Worm (Caenorhabditis elegans) whole organism, midembryonic: ENCODE results near the gene shw-1.

Experiments used
- T22C8.4 ChIP-seq: fragments of 200-800 bp; sonication (Bioruptor generic); IDR thresholded peaks from 2 replicates; pipeline ENCODE4 v1.3.6; 2022; ENCODE audit warnings: missing genetic modification characterization, missing compliant biosample characterization
- cog-1 ChIP-seq: sonication (generic microtip); optimal IDR thresholded peaks from 2 replicates; lab custom pipeline; 2016; ENCODE audit warnings: missing genetic modification characterization, missing compliant biosample characterization
- flt-1 ChIP-seq: fragments of 200-800 bp; sonication (Bioruptor generic); IDR thresholded peaks from 2 replicates; pipeline ENCODE4 v1.3.6; 2022; ENCODE audit warnings: missing genetic modification characterization, missing compliant biosample characterization
- klf-2 ChIP-seq: fragments of 200-800 bp; sonication (Bioruptor generic); conservative IDR thresholded peaks from 2 replicates; pipeline ENCODE4 v1.3.6; 2022; ENCODE audit warnings: missing genetic modification reagents, missing genetic modification characterization, missing compliant biosample characterization
- med-1 ChIP-seq: sonication (generic microtip); optimal IDR thresholded peaks from 2 replicates; lab custom pipeline; 2017; ENCODE audit warnings: missing genetic modification characterization, mild to moderate bottlenecking, missing compliant biosample characterization, antibody characterized with exemption, missing genetic modification reagents; ENCODE audit not compliant: insufficient read depth
- ref-1 ChIP-seq: fragments of 200-800 bp; sonication (Bioruptor generic); conservative IDR thresholded peaks from 2 replicates; pipeline ENCODE4 v1.3.6; 2022; ENCODE audit warnings: missing genetic modification reagents, missing genetic modification characterization, missing compliant biosample characterization
- tab-1 ChIP-seq: fragments of 200-800 bp; sonication (Bioruptor generic); IDR thresholded peaks from 2 replicates; pipeline ENCODE4 v1.3.6; 2022; ENCODE audit warnings: missing genetic modification characterization, missing compliant biosample characterization
- ztf-23 ChIP-seq: fragments of 200-800 bp; sonication (Bioruptor generic); IDR thresholded peaks from 2 replicates; pipeline ENCODE4 v1.3.6; 2022; ENCODE audit warnings: missing genetic modification reagents, missing genetic modification characterization, missing compliant biosample characterization
- ztf-29 ChIP-seq: fragments of 200-800 bp; sonication (Bioruptor generic); IDR thresholded peaks from 2 replicates; pipeline ENCODE4 v1.3.6; 2022; ENCODE audit warnings: missing genetic modification reagents, missing genetic modification characterization, missing compliant biosample characterization

shw-1 gene

ce11 chrII:8314768-8315167 is 6.5 kb downstream of the shw-1 start:
- TF ChIP-seq flt-1 (GFP tag; lab: Robert Waterston, UW): no peak
- no peak for TF ChIP-seq tab-1 (GFP tag; lab: Robert Waterston, UW)
- TF ChIP-seq ztf-23: no peak
- TF ChIP-seq ztf-29: no peak
- no peak for TF ChIP-seq klf-2 (GFP tag; lab: Robert Waterston, UW)
- TF ChIP-seq med-1 (GFP tag; lab: Kevin White, UChicago): no peak
- no peak for TF ChIP-seq ref-1
- no peak for TF ChIP-seq cog-1
- TF ChIP-seq T22C8.4 (GFP tag; lab: Robert Waterston, UW): no peak

- no peak for TF ChIP-seq klf-2 (GFP tag; lab: Robert Waterston, UW)
Measured at ce11 chrII:8312012-8312411, 9.3 kb downstream of the shw-1 start.

- TF ChIP-seq klf-2 (GFP tag; lab: Robert Waterston, UW) (no peak), flt-1 (GFP tag; lab: Robert Waterston, UW) (no peak), med-1 (GFP tag; lab: Kevin White, UChicago) (no peak), ztf-29 (no peak), T22C8.4 (GFP tag; lab: Robert Waterston, UW) (no peak), cog-1 (no peak), ztf-23 (no peak), tab-1 (GFP tag; lab: Robert Waterston, UW) (no peak), ref-1 (no peak)
Measured at ce11 chrII:8311484-8311883, 9.8 kb downstream of the shw-1 start.

- no peak for TF ChIP-seq cog-1
- no peak for TF ChIP-seq klf-2 (GFP tag; lab: Robert Waterston, UW)
- TF ChIP-seq ref-1: no peak
- TF ChIP-seq flt-1 (GFP tag; lab: Robert Waterston, UW): no peak
- no peak for TF ChIP-seq T22C8.4 (GFP tag; lab: Robert Waterston, UW)
- no peak for TF ChIP-seq med-1 (GFP tag; lab: Kevin White, UChicago)
- TF ChIP-seq tab-1 (GFP tag; lab: Robert Waterston, UW): no peak
- no peak for TF ChIP-seq ztf-29
- TF ChIP-seq ztf-23: no peak
Measured at ce11 chrII:8308314-8308713, 13.0 kb downstream of the shw-1 start.

- TF ChIP-seq ztf-23 (no peak), klf-2 (GFP tag; lab: Robert Waterston, UW) (no peak), med-1 (GFP tag; lab: Kevin White, UChicago) (no peak), T22C8.4 (GFP tag; lab: Robert Waterston, UW) (no peak), flt-1 (GFP tag; lab: Robert Waterston, UW) (no peak), cog-1 (no peak), ztf-29 (no peak), tab-1 (GFP tag; lab: Robert Waterston, UW) (no peak), ref-1 (no peak)
Measured at ce11 chrII:8295296-8295695, 26.0 kb downstream of the shw-1 start, which contains the start of gene nlp-55. Gene nlp-55, minus strand, starts transcription at chrII:8295396.

ce11 chrII:8283158-8283717 is 38.0 kb downstream of the shw-1 start, which contains the start of the genes nst-1 and cct-4:
Gene nst-1, minus strand, starts transcription at chrII:8283208.
Gene cct-4, plus strand, starts transcription at chrII:8283667.
- no peak for TF ChIP-seq tab-1 (GFP tag; lab: Robert Waterston, UW)
- no peak for TF ChIP-seq cog-1
- TF ChIP-seq med-1 (GFP tag; lab: Kevin White, UChicago): no peak
- no peak for TF ChIP-seq T22C8.4 (GFP tag; lab: Robert Waterston, UW)
- no peak for TF ChIP-seq ref-1
- no peak for TF ChIP-seq flt-1 (GFP tag; lab: Robert Waterston, UW)
- no peak for TF ChIP-seq ztf-23
- TF ChIP-seq ztf-29: no peak
- no peak for TF ChIP-seq klf-2 (GFP tag; lab: Robert Waterston, UW)

ce11 chrII:8278415-8278814 is 42.9 kb downstream of the shw-1 start, which contains the start of the genes mrpl-10 and clec-142:
Gene mrpl-10, minus strand, starts transcription at chrII:8278515.
Gene clec-142, plus strand, starts transcription at chrII:8278678.
- TF ChIP-seq flt-1 (GFP tag; lab: Robert Waterston, UW) (no peak), cog-1 (no peak), med-1 (GFP tag; lab: Kevin White, UChicago) (no peak), ztf-23 (no peak), ztf-29 (no peak), tab-1 (GFP tag; lab: Robert Waterston, UW) (no peak), ref-1 (no peak), klf-2 (GFP tag; lab: Robert Waterston, UW) (no peak), T22C8.4 (GFP tag; lab: Robert Waterston, UW) (no peak)

- TF ChIP-seq cog-1: no peak
- TF ChIP-seq klf-2 (GFP tag; lab: Robert Waterston, UW): no peak
- no peak for TF ChIP-seq T22C8.4 (GFP tag; lab: Robert Waterston, UW)
- no peak for TF ChIP-seq ref-1
Measured at ce11 chrII:8276057-8276456, 45.2 kb downstream of the shw-1 start, which contains the start of the genes gei-14 and slc-25A32. Gene gei-14, minus strand, starts transcription at chrII:8276231. Gene slc-25A32, plus strand, starts transcription at chrII:8276298.

- no peak for TF ChIP-seq cog-1
- no peak for TF ChIP-seq ztf-23
- TF ChIP-seq ztf-29: no peak
- TF ChIP-seq klf-2 (GFP tag; lab: Robert Waterston, UW): no peak
- no peak for TF ChIP-seq ref-1
- no peak for TF ChIP-seq T22C8.4 (GFP tag; lab: Robert Waterston, UW)
- no peak for TF ChIP-seq med-1 (GFP tag; lab: Kevin White, UChicago)
- TF ChIP-seq flt-1 (GFP tag; lab: Robert Waterston, UW): no peak
Measured at ce11 chrII:8273060-8273459, 48.2 kb downstream of the shw-1 start.

ce11 chrII:8269855-8270647 is 51.2 kb downstream of the shw-1 start, which contains the start of gene tdc-1:
Gene tdc-1, plus strand, starts transcription at chrII:8270597.
- no peak for TF ChIP-seq klf-2 (GFP tag; lab: Robert Waterston, UW)
- no peak for TF ChIP-seq ztf-23
- no peak for TF ChIP-seq T22C8.4 (GFP tag; lab: Robert Waterston, UW)
- no peak for TF ChIP-seq med-1 (GFP tag; lab: Kevin White, UChicago)
- no peak for TF ChIP-seq ref-1
- no peak for TF ChIP-seq ztf-29
- TF ChIP-seq tab-1 (GFP tag; lab: Robert Waterston, UW): no peak
- no peak for TF ChIP-seq cog-1
- no peak for TF ChIP-seq flt-1 (GFP tag; lab: Robert Waterston, UW)
